Worm (Caenorhabditis elegans): ENCODE measurements around the gene dlc-5.

The dlc-5 gene

ce11 chrIV:6442016-6442618 lies 4.1 kb downstream of the dlc-5 start (continued):
- TF ChIP-seq R02D3.7 (tag; optimal IDR thresholded peaks at IDR 0.05) (no peak), mbf-1 (tag; optimal IDR thresholded peaks at IDR 0.05) (no peak), elt-3 (tag; optimal IDR thresholded peaks at IDR 0.05) (no peak), sma-9 (GFP tag; optimal IDR thresholded peaks at IDR 0.05) (peak; percentile 42), sma-9 (tag; optimal IDR thresholded peaks at IDR 0.05) (no peak), ceh-82 (tag; optimal IDR thresholded peaks at IDR 0.05) (no peak), nhr-21 (tag; optimal IDR thresholded peaks at IDR 0.05) (no peak), ztf-11 (tag; optimal IDR thresholded peaks at IDR 0.05) (no peak), blmp-1 (tag; optimal IDR thresholded peaks at IDR 0.05; ENCODE audit: insufficient read depth) (no peak), elt-1 (tag; optimal IDR thresholded peaks at IDR 0.05) (no peak), F13H6.1 (tag; optimal IDR thresholded peaks at IDR 0.05) (peak; percentile 59), nhr-23 (tag; optimal IDR thresholded peaks at IDR 0.05) (no peak), sem-4 (tag; optimal IDR thresholded peaks at IDR 0.05) (no peak), ztf-1 (GFP tag; conservative IDR thresholded peaks at IDR 0.05) (no peak), nhr-237 (tag; optimal IDR thresholded peaks at IDR 0.05) (no peak), unc-55 (GFP tag; optimal IDR thresholded peaks at IDR 0.05) (peak; percentile 23), ama-1 (optimal IDR thresholded peaks at IDR 0.05) (no peak), dmd-4 (tag; optimal IDR thresholded peaks at IDR 0.05) (no peak), nhr-11 (tag; optimal IDR thresholded peaks at IDR 0.05) (no peak), zag-1 (tag; optimal IDR thresholded peaks at IDR 0.05) (no peak), snpc-4 (tag; optimal IDR thresholded peaks at IDR 0.05) (no peak), crh-2 (tag; optimal IDR thresholded peaks at IDR 0.05) (no peak), C34F6.9 (tag; optimal IDR thresholded peaks at IDR 0.05) (peak; percentile 2), fos-1 (tag; optimal IDR thresholded peaks at IDR 0.05) (no peak)

- no peak for TF ChIP-seq ztf-1 (GFP tag; conservative IDR thresholded peaks at IDR 0.05)
- no peak for TF ChIP-seq nhr-6 (tag; optimal IDR thresholded peaks at IDR 0.05)
- no peak for TF ChIP-seq nhr-10 (tag; optimal IDR thresholded peaks at IDR 0.05)
- TF ChIP-seq ama-1 (optimal IDR thresholded peaks at IDR 0.05), result no peak
- TF ChIP-seq ceh-82 (tag; optimal IDR thresholded peaks at IDR 0.05), result no peak
- TF ChIP-seq blmp-1 (tag; optimal IDR thresholded peaks at IDR 0.05; ENCODE audit: insufficient read depth), result no peak
- TF ChIP-seq unc-62 (GFP tag; optimal IDR thresholded peaks at IDR 0.05), result no peak
- no peak for TF ChIP-seq nhr-23 (tag; optimal IDR thresholded peaks at IDR 0.05)
- no peak for TF ChIP-seq nhr-25 (tag; optimal IDR thresholded peaks at IDR 0.05)
- TF ChIP-seq lin-13 (GFP tag; optimal IDR thresholded peaks at IDR 0.05), result no peak
- no peak for TF ChIP-seq aly-2 (tag; optimal IDR thresholded peaks at IDR 0.05)
- TF ChIP-seq egl-27 (tag; optimal IDR thresholded peaks at IDR 0.05), result no peak
- no peak for TF ChIP-seq ztf-11 (tag; optimal IDR thresholded peaks at IDR 0.05)
- no peak for TF ChIP-seq unc-39 (tag; optimal IDR thresholded peaks at IDR 0.05)
- no peak for TF ChIP-seq alr-1 (tag; optimal IDR thresholded peaks at IDR 0.05)
- no peak for TF ChIP-seq lsy-2 (tag; optimal IDR thresholded peaks at IDR 0.05)
Measured at ce11 chrIV:6443018-6443417, 5.0 kb downstream of the dlc-5 start.

DNA sequence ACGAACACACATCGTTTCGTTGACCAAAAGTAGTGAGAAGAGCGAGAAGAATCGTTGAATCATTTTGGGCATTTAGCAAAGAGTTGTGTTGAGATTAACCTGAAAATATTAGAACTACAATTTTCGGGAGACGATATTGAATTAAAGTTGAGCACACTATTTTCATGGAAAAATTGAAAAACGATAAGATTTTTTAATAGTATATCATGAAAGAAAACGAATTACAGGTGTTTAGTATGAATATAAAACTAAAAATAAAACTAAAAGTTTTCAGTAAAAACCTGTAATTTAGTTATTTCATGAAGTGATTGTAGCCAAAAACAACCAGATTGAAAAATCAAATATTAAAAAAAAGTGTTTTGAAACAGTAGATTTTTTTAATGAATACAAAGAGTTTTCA lies 19.5 kb downstream of the dlc-5 start, which contains the start of gene lgc-10:
TSS of gene lgc-10 (minus strand) at position 101 of the 400 bp plus-strand sequence.
- no peak for TF ChIP-seq nhr-12 (tag; optimal IDR thresholded peaks at IDR 0.05)
- no peak for TF ChIP-seq peb-1 (tag; optimal IDR thresholded peaks at IDR 0.05)
- TF ChIP-seq alr-1 (tag; optimal IDR thresholded peaks at IDR 0.05), result no peak
- TF ChIP-seq mdl-1 (tag; optimal IDR thresholded peaks at IDR 0.05), result no peak
- no peak for TF ChIP-seq lin-39 (tag; optimal IDR thresholded peaks at IDR 0.05)
- no peak for TF ChIP-seq unc-62 (GFP tag; optimal IDR thresholded peaks at IDR 0.05)
- no peak for TF ChIP-seq nhr-10 (tag; optimal IDR thresholded peaks at IDR 0.05)
- TF ChIP-seq sma-3 (GFP tag; optimal IDR thresholded peaks at IDR 0.05), result no peak
- no peak for TF ChIP-seq lin-11 (tag; optimal IDR thresholded peaks at IDR 0.05)
- no peak for TF ChIP-seq nhr-11 (tag; optimal IDR thresholded peaks at IDR 0.05)
- TF ChIP-seq crh-2 (tag; optimal IDR thresholded peaks at IDR 0.05), result no peak
- TF ChIP-seq fos-1 (tag; optimal IDR thresholded peaks at IDR 0.05), result no peak
- TF ChIP-seq ama-1 (optimal IDR thresholded peaks at IDR 0.05), result no peak
- no peak for TF ChIP-seq blmp-1 (tag; optimal IDR thresholded peaks at IDR 0.05; ENCODE audit: insufficient read depth)
- no peak for TF ChIP-seq gmeb-1 (tag; optimal IDR thresholded peaks at IDR 0.05)
- TF ChIP-seq nhr-25 (tag; optimal IDR thresholded peaks at IDR 0.05), result no peak
- no peak for TF ChIP-seq ZK546.5 (tag; optimal IDR thresholded peaks at IDR 0.05)
